Fruit fly (Drosophila melanogaster) whole organism, embryonic: ENCODE results near the gene Scm.

ENCODE experiments used
- Ada2b ChIP-seq: fragments of 200-800 bp; sonication (Bioruptor generic); IDR thresholded peaks from 2 replicates; pipeline ENCODE4 v1.3.6; 2022; ENCODE audit warnings: missing biosample characterization, missing genetic modification characterization
- Aef1 ChIP-seq: fragments of 200-800 bp; sonication (Bioruptor generic); IDR thresholded peaks from 3 replicates; pipeline ENCODE4 v1.3.6; 2022; ENCODE audit warnings: missing biosample characterization, missing genetic modification characterization
- BEAF-32 ChIP-seq: fragments of 200-800 bp; sonication (Bioruptor generic); optimal IDR thresholded peaks from 3 replicates; lab custom pipeline; 2017; ENCODE audit warnings: missing biosample characterization, missing genetic modification characterization, mild to moderate bottlenecking, moderate library complexity, missing genetic modification reagents
- CG10462 ChIP-seq: fragments of 200-800 bp; sonication (Bioruptor generic); optimal IDR thresholded peaks from 2 replicates; lab custom pipeline; 2016; ENCODE audit warnings: missing biosample characterization, missing genetic modification characterization
- CG10543 ChIP-seq: fragments of 200-800 bp; sonication (Bioruptor generic); optimal IDR thresholded peaks from 3 replicates; lab custom pipeline; 2017; ENCODE audit warnings: missing biosample characterization, mild to moderate bottlenecking, missing genetic modification characterization, moderate library complexity
- CG11247 ChIP-seq: fragments of 200-800 bp; sonication (Bioruptor generic); IDR thresholded peaks from 2 replicates; pipeline ENCODE4 v1.3.6; 2022; ENCODE audit warnings: missing biosample characterization, missing genetic modification characterization
- CG11504 ChIP-seq: fragments of 200-800 bp; sonication (Bioruptor generic); optimal IDR thresholded peaks from 3 replicates; lab custom pipeline; 2019; ENCODE audit warnings: missing biosample characterization, mild to moderate bottlenecking, missing genetic modification characterization, moderate library complexity
- CG13296 ChIP-seq: fragments of 200-800 bp; sonication (Bioruptor generic); optimal IDR thresholded peaks from 3 replicates; lab custom pipeline; 2018; ENCODE audit warnings: missing biosample characterization, mild to moderate bottlenecking, missing genetic modification characterization
- CG13624 ChIP-seq: fragments of 200-800 bp; sonication (Bioruptor generic); optimal IDR thresholded peaks from 2 replicates; lab custom pipeline; 2016; ENCODE audit warnings: missing biosample characterization, missing genetic modification characterization
- CG13894 ChIP-seq: fragments of 200-800 bp; sonication (Bioruptor generic); optimal IDR thresholded peaks from 3 replicates; lab custom pipeline; 2018; ENCODE audit warnings: missing biosample characterization, mild to moderate bottlenecking, missing genetic modification characterization, moderate library complexity
- CG14965 ChIP-seq: fragments of 200-800 bp; sonication (Bioruptor generic); optimal IDR thresholded peaks from 2 replicates; lab custom pipeline; 2016; ENCODE audit warnings: missing biosample characterization, missing genetic modification characterization, borderline replicate concordance
- CG17568 ChIP-seq: fragments of 200-800 bp; sonication (Bioruptor generic); optimal IDR thresholded peaks from 2 replicates; lab custom pipeline; 2018; ENCODE audit warnings: missing biosample characterization, mild to moderate bottlenecking, missing genetic modification characterization, moderate library complexity
- CG17829 ChIP-seq: fragments of 200-800 bp; optimal IDR thresholded peaks from 2 replicates; lab custom pipeline; 2019; ENCODE audit warnings: missing biosample characterization, mild to moderate bottlenecking, missing genetic modification characterization, moderate library complexity
- CG3726 ChIP-seq: fragments of 200-800 bp; sonication (Bioruptor generic); IDR thresholded peaks from 3 replicates; pipeline ENCODE4, ENCODE4 v1.3.6; 2022; ENCODE audit warnings: missing biosample characterization, missing genetic modification characterization
- CG4328 ChIP-seq: fragments of 200-800 bp; sonication (Bioruptor generic); optimal IDR thresholded peaks from 3 replicates; lab custom pipeline; 2017; ENCODE audit warnings: missing biosample characterization, missing genetic modification reagents, missing genetic modification characterization
- CG4360 ChIP-seq: fragments of 200-800 bp; sonication (Bioruptor generic); IDR thresholded peaks from 2 replicates; pipeline ENCODE4 v1.3.6; 2022; ENCODE audit warnings: missing biosample characterization, missing genetic modification characterization
- CG43689 ChIP-seq: fragments of 200-800 bp; sonication (Bioruptor generic); IDR thresholded peaks from 2 replicates; pipeline ENCODE4 v1.3.6; 2022; ENCODE audit warnings: missing biosample characterization, missing genetic modification characterization
- CG4404 ChIP-seq: fragments of 200-800 bp; sonication (Bioruptor generic); IDR thresholded peaks from 2 replicates; pipeline ENCODE4 v1.3.6; 2022; ENCODE audit warnings: missing biosample characterization, missing genetic modification characterization
- CG4854 ChIP-seq: fragments of 200-800 bp; sonication (Bioruptor generic); optimal IDR thresholded peaks from 2 replicates; lab custom pipeline; 2016; ENCODE audit warnings: missing biosample characterization, missing genetic modification characterization, inconsistent platforms
- CG6175 ChIP-seq: fragments of 200-800 bp; sonication (Bioruptor generic); IDR thresholded peaks from 3 replicates; pipeline ENCODE4 v1.3.6; 2022; ENCODE audit warnings: missing biosample characterization, missing genetic modification characterization
- CG6854 ChIP-seq: fragments of 200-800 bp; sonication (Bioruptor generic); optimal IDR thresholded peaks from 3 replicates; lab custom pipeline; 2017; ENCODE audit warnings: missing biosample characterization, mild to moderate bottlenecking, missing genetic modification characterization
- CG7271 ChIP-seq: fragments of 200-800 bp; sonication (Bioruptor generic); optimal IDR thresholded peaks from 2 replicates; lab custom pipeline; 2018; ENCODE audit warnings: missing biosample characterization, mild to moderate bottlenecking, missing genetic modification characterization, moderate library complexity
- CG7839 ChIP-seq: fragments of 200-800 bp; sonication (Bioruptor generic); optimal IDR thresholded peaks from 3 replicates; lab custom pipeline; 2018; ENCODE audit warnings: missing biosample characterization, mild to moderate bottlenecking, missing genetic modification characterization, moderate library complexity
- CG8089 ChIP-seq: fragments of 200-800 bp; sonication (Bioruptor generic); optimal IDR thresholded peaks from 3 replicates; lab custom pipeline; 2016; ENCODE audit warnings: missing biosample characterization, missing genetic modification characterization
- Deaf1 ChIP-seq: fragments of 200-800 bp; optimal IDR thresholded peaks from 3 replicates; lab custom pipeline; 2019; ENCODE audit warnings: missing biosample characterization, mild to moderate bottlenecking, missing genetic modification characterization, moderate library complexity
- Eip74EF ChIP-seq, 2 experiments: fragments of 200-800 bp in 1 of 2; fragments of >200 bp in 1 of 2; sonication (Bioruptor generic) in 1 of 2; optimal IDR thresholded peaks; 2 replicates each; lab custom pipeline; 2017 to 2019; ENCODE audit warnings: missing biosample characterization in 2 of 2, missing genetic modification characterization in 2 of 2, mild to moderate bottlenecking in 1 of 2, moderate library complexity in 1 of 2
- Ets65A ChIP-seq: fragments of 200-800 bp; sonication (Bioruptor generic); peaks from one replicate; lab custom pipeline; 2016; ENCODE audit warnings: missing biosample characterization, missing genetic modification characterization
- HmgZ ChIP-seq: fragments of 200-800 bp; sonication (Bioruptor generic); optimal IDR thresholded peaks from 2 replicates; lab custom pipeline; 2018; ENCODE audit warnings: missing biosample characterization, mild to moderate bottlenecking, missing genetic modification characterization
- NFAT ChIP-seq: fragments of 200-800 bp; sonication (Bioruptor generic); IDR thresholded peaks from 2 replicates; pipeline ENCODE4 v1.3.6; 2022; ENCODE audit warnings: missing biosample characterization, missing genetic modification characterization
- NfI ChIP-seq: fragments of 200-800 bp; sonication (Bioruptor generic); optimal IDR thresholded peaks from 3 replicates; lab custom pipeline; 2018; ENCODE audit warnings: missing biosample characterization, mild to moderate bottlenecking, missing genetic modification characterization, moderate library complexity
- Sry-β ChIP-seq: fragments of 200-800 bp; sonication (Bioruptor generic); optimal IDR thresholded peaks from 2 replicates; lab custom pipeline; 2018; ENCODE audit warnings: missing biosample characterization, mild to moderate bottlenecking, missing genetic modification characterization, moderate library complexity
- Usf ChIP-seq: fragments of 200-800 bp; sonication (Bioruptor generic); optimal IDR thresholded peaks from 2 replicates; lab custom pipeline; 2017; ENCODE audit warnings: missing genotype, missing biosample characterization, missing genetic modification characterization
- abd-A ChIP-seq: fragments of 200-800 bp; sonication (Bioruptor generic); optimal IDR thresholded peaks from 3 replicates; lab custom pipeline; 2019; ENCODE audit warnings: missing biosample characterization, mild to moderate bottlenecking, missing genetic modification characterization, moderate library complexity
- bbx ChIP-seq: fragments of 200-800 bp; sonication (Bioruptor generic); IDR thresholded peaks from 2 replicates; pipeline ENCODE4 v1.3.6; 2022; ENCODE audit warnings: missing biosample characterization, missing genetic modification characterization; ENCODE audit not compliant: partially characterized antibody
- br ChIP-seq: fragments of >200 bp; optimal IDR thresholded peaks from 2 replicates; lab custom pipeline; 2017
- btn ChIP-seq: fragments of 200-800 bp; sonication (Bioruptor generic); optimal IDR thresholded peaks from 2 replicates; lab custom pipeline; 2016; ENCODE audit warnings: missing biosample characterization, missing genetic modification characterization
- cad ChIP-seq: fragments of >200 bp; optimal IDR thresholded peaks from 2 replicates; lab custom pipeline; 2017; ENCODE audit warnings: missing biosample characterization, missing genetic modification characterization
- dan ChIP-seq: fragments of 200-800 bp; sonication (Bioruptor generic); IDR thresholded peaks from 2 replicates; pipeline ENCODE4 v1.3.6; 2022; ENCODE audit warnings: missing biosample characterization, missing genetic modification characterization
- dm ChIP-seq: fragments of 200-800 bp; sonication (Bioruptor generic); optimal IDR thresholded peaks from 3 replicates; lab custom pipeline; 2016; ENCODE audit warnings: missing biosample characterization, missing genetic modification characterization
- esg ChIP-seq: fragments of 200-800 bp; sonication (Bioruptor generic); conservative IDR thresholded peaks from 2 replicates; pipeline ENCODE4 v1.3.6; 2022; ENCODE audit warnings: missing biosample characterization, missing genetic modification characterization
- grau ChIP-seq: fragments of 200-800 bp; optimal IDR thresholded peaks from 3 replicates; lab custom pipeline; 2019; ENCODE audit warnings: missing biosample characterization, mild to moderate bottlenecking, missing genetic modification characterization, moderate library complexity
- grn ChIP-seq: fragments of 200-800 bp; sonication (Bioruptor generic); optimal IDR thresholded peaks from 3 replicates; lab custom pipeline; 2017; ENCODE audit warnings: missing biosample characterization, missing genetic modification characterization
- insv ChIP-seq, 2 experiments: fragments of 200-800 bp; sonication (Bioruptor generic); optimal IDR thresholded peaks; 3 replicates each; lab custom pipeline; 2016 to 2018; ENCODE audit warnings: missing biosample characterization in 2 of 2, missing genetic modification characterization in 2 of 2
- inv ChIP-seq: fragments of 200-800 bp; sonication (Bioruptor generic); IDR thresholded peaks from 2 replicates; pipeline ENCODE4 v1.3.6; 2022; ENCODE audit warnings: missing biosample characterization, missing genetic modification characterization; ENCODE audit not compliant: partially characterized antibody
- jigr1 ChIP-seq: fragments of 200-800 bp; sonication (Bioruptor generic); IDR thresholded peaks from 3 replicates; pipeline ENCODE4 v1.3.6; 2022; ENCODE audit warnings: missing biosample characterization, missing genetic modification characterization
- mam ChIP-seq: fragments of 200-800 bp; sonication (Bioruptor generic); optimal IDR thresholded peaks from 3 replicates; lab custom pipeline; 2016; ENCODE audit warnings: missing biosample characterization, missing genetic modification characterization
- nau ChIP-seq: fragments of 200-800 bp; sonication (Bioruptor generic); optimal IDR thresholded peaks from 3 replicates; lab custom pipeline; 2017; ENCODE audit warnings: missing biosample characterization, mild to moderate bottlenecking, missing genetic modification characterization, missing genetic modification reagents
- otp ChIP-seq: fragments of 200-800 bp; sonication (Bioruptor generic); IDR thresholded peaks from 3 replicates; pipeline ENCODE4, ENCODE4 v1.3.6; 2022; ENCODE audit warnings: missing biosample characterization, missing genetic modification characterization
- phol ChIP-seq: fragments of 200-800 bp; sonication (Bioruptor generic); optimal IDR thresholded peaks from 3 replicates; lab custom pipeline; 2018; ENCODE audit warnings: missing biosample characterization, mild to moderate bottlenecking, missing genetic modification characterization, moderate library complexity
- ssp ChIP-seq: fragments of 200-800 bp; sonication (Bioruptor generic); IDR thresholded peaks from 2 replicates; pipeline ENCODE4 v1.3.6; 2022; ENCODE audit warnings: missing biosample characterization, missing genetic modification characterization
- toy ChIP-seq: fragments of 200-800 bp; sonication (Bioruptor generic); IDR thresholded peaks from 2 replicates; pipeline ENCODE4 v1.3.6; 2022; ENCODE audit warnings: missing biosample characterization, missing genetic modification characterization
- zen ChIP-seq: fragments of 200-800 bp; sonication (Bioruptor generic); optimal IDR thresholded peaks from 3 replicates; lab custom pipeline; 2018; ENCODE audit warnings: missing biosample characterization, mild to moderate bottlenecking, missing genetic modification characterization, moderate library complexity

Gene Scm

DNA sequence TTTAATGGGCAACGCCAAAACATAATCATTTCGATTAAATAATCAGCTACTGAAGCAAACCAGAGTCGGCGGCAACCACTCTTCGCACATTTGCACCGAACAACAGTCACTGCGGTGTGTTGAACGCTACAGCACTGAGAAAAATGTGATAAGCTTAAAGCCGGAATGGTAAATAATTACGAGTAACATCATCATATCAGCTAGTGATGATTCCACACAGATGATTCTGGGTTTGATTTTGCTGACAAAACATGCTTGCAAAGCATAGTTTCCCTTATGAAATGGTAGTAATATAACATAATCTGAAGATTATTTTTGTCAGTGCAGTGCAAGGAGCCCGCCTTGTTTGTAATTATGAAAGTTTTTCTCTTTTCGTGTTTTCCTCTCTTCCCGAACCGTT, 39.3 kb downstream of the Scm start (continued):
- no peak for TF ChIP-seq CG7271 (tag; lab: Kevin White, UChicago)
- no peak for TF ChIP-seq dan
- no peak for TF ChIP-seq CG10543 (GFP tag; lab: Kevin White, UChicago)
- peak; percentile 46 for TF ChIP-seq CG10462 (GFP tag; lab: Kevin White, UChicago)
- no peak for TF ChIP-seq grn (GFP tag; lab: Kevin White, UChicago)
- TF ChIP-seq Sry-β (GFP tag; lab: Kevin White, UChicago): no peak
- TF ChIP-seq Ets65A (GFP tag; lab: Kevin White, UChicago): no peak
- no peak; the same call in 1 of the 2 replicates for TF ChIP-seq Ada2b (GFP tag; lab: Robert Waterston, UW)
- TF ChIP-seq BEAF-32 (GFP tag; lab: Kevin White, UChicago): no peak
- TF ChIP-seq CG6854 (GFP tag; lab: Kevin White, UChicago): no peak
- no peak for TF ChIP-seq CG14965 (GFP tag; lab: Kevin White, UChicago)
- TF ChIP-seq CG43689 (GFP tag; lab: Robert Waterston, UW): no peak
- TF ChIP-seq NfI: peak; percentile 30
- no peak for TF ChIP-seq Deaf1 (tag; lab: Kevin White, UChicago)
- no peak for TF ChIP-seq CG17568 (GFP tag; lab: Kevin White, UChicago)
- no peak for TF ChIP-seq otp
- no peak for TF ChIP-seq br (lab: Kevin White, UChicago)
- TF ChIP-seq Usf (GFP tag; lab: Kevin White, UChicago): no peak
- peak; percentile 58 for TF ChIP-seq CG4404
- TF ChIP-seq CG11504: peak; percentile 74
- no peak for TF ChIP-seq CG13894 (tag; lab: Kevin White, UChicago)
- no peak for TF ChIP-seq toy (GFP tag; lab: Robert Waterston, UW)
- peak; percentile 19 for TF ChIP-seq nau (GFP tag; lab: Kevin White, UChicago)
- TF ChIP-seq CG13624 (GFP tag; lab: Kevin White, UChicago): no peak
- TF ChIP-seq CG17829 (tag; lab: Kevin White, UChicago): peak; percentile 68
- TF ChIP-seq btn (GFP tag; lab: Kevin White, UChicago): no peak
- TF ChIP-seq NFAT: no peak
- TF ChIP-seq CG4328 (GFP tag; lab: Kevin White, UChicago): no peak
- TF ChIP-seq abd-A (tag; lab: Kevin White, UChicago): no peak
- peak; percentile 64 for TF ChIP-seq zen (tag; lab: Kevin White, UChicago)
- no peak for TF ChIP-seq dm
- no peak for TF ChIP-seq Aef1
- no peak for TF ChIP-seq mam (GFP tag; lab: Kevin White, UChicago)
- no peak for TF ChIP-seq jigr1 (GFP tag; lab: Robert Waterston, UW)
- no peak for TF ChIP-seq CG3726
- TF ChIP-seq CG6175: no peak
- no peak for TF ChIP-seq CG13296 (GFP tag; lab: Kevin White, UChicago)
- peak; percentile 75 for TF ChIP-seq phol (tag; lab: Kevin White, UChicago)
- TF ChIP-seq CG7839 (tag; lab: Kevin White, UChicago): peak; percentile 21
- no peak for TF ChIP-seq insv (GFP tag; optimal IDR thresholded peaks at IDR 0.05; lab: Kevin White, UChicago)
- no peak for TF ChIP-seq CG11247 (GFP tag; lab: Robert Waterston, UW)
- peak; percentile 12 for TF ChIP-seq CG8089 (GFP tag; lab: Kevin White, UChicago)
- TF ChIP-seq grau: peak; percentile 63
- no peak; the same call in 1 of the 2 replicates for TF ChIP-seq esg
- TF ChIP-seq bbx (GFP tag; lab: Robert Waterston, UW): no peak
- TF ChIP-seq ssp: peak; percentile 33; the same call in 1 of the 2 replicates
- no peak for TF ChIP-seq HmgZ
- no peak for TF ChIP-seq Eip74EF (GFP tag; optimal IDR thresholded peaks at IDR 0.05; lab: Kevin White, UChicago)
- TF ChIP-seq inv (GFP tag; lab: Robert Waterston, UW): no peak
- TF ChIP-seq CG4854: no peak
- no peak for TF ChIP-seq cad (GFP tag; lab: Kevin White, UChicago)
- no peak for TF ChIP-seq CG4360 (GFP tag; lab: Robert Waterston, UW)
